Fruit fly (Drosophila melanogaster) whole organism, embryonic: ENCODE data around the gene mRpS18B.

Experiments
- MBD-R2 ChIP-seq: fragments of 200-800 bp; sonication (Bioruptor generic); IDR thresholded peaks from 2 replicates; pipeline ENCODE4 v1.3.6; 2022; ENCODE audit warnings: missing biosample characterization, missing genetic modification characterization
- ro ChIP-seq: fragments of 200-800 bp; sonication (Bioruptor generic); IDR thresholded peaks from 2 replicates; pipeline ENCODE4 v1.3.6; 2022; ENCODE audit warnings: missing biosample characterization, missing genetic modification characterization

DNA sequence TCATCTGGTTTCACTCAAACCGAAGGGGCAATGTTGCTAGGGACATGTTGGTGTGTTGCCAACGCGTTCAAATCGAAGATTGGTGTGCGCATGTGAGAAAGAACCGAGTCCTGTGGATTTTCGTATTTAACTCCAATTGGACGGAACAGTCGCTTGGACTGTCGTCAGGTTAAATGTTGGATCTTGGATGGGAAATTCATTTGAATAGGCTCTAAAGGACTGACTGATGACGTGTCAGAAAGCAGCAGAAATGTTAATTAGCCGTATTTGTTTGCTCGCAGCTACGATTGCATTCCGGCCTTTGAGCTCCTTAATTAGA, 24.1 kb upstream of the mRpS18B start:
- TF ChIP-seq ro (GFP tag; lab: Robert Waterston, UW) = no peak
- no peak for TF ChIP-seq MBD-R2 (GFP tag; lab: Robert Waterston, UW)
